Worm (Caenorhabditis elegans) whole organism, L4 larva: ENCODE results near the gene B0457.4.

ENCODE experiments used
- F10B5.3 ChIP-seq: sonication (generic microtip); optimal IDR thresholded peaks from 2 replicates; lab custom pipeline; 2016; ENCODE audit warnings: mild to moderate bottlenecking, missing genetic modification characterization, missing compliant biosample characterization
- F37D6.2 ChIP-seq: sonication (generic microtip); optimal IDR thresholded peaks from 2 replicates; lab custom pipeline; 2016; ENCODE audit warnings: mild to moderate bottlenecking, missing genetic modification characterization, missing compliant biosample characterization
- F44E2.7 ChIP-seq: fragments of 200-800 bp; sonication (Bioruptor generic); IDR thresholded peaks from 2 replicates; pipeline ENCODE4 v2.1.2; 2022; ENCODE audit warnings: missing genetic modification characterization, missing compliant biosample characterization
- Y105C5A.15 ChIP-seq: fragments of 200-800 bp; sonication (Bioruptor generic); IDR thresholded peaks from 2 replicates; pipeline ENCODE4 v1.3.6; 2022; ENCODE audit warnings: missing genetic modification characterization, missing compliant biosample characterization
- Y48G9A.11 ChIP-seq: fragments of 200-800 bp; sonication (Bioruptor generic); IDR thresholded peaks from 2 replicates; pipeline ENCODE4 v1.3.6; 2022; ENCODE audit warnings: missing genetic modification reagents, missing genetic modification characterization, missing compliant biosample characterization
- Y5F2A.4 ChIP-seq: fragments of 200-800 bp; sonication (Bioruptor generic); optimal IDR thresholded peaks from 2 replicates; lab custom pipeline; 2018; ENCODE audit warnings: mild to moderate bottlenecking, missing genetic modification characterization, missing compliant biosample characterization
- aha-1 ChIP-seq: fragments of 150-350 bp; peaks from one replicate; lab custom pipeline; 2014; ENCODE audit warnings: missing biosample characterization, missing genetic modification characterization
- attf-4 ChIP-seq: sonication (generic microtip); optimal IDR thresholded peaks from 3 replicates; lab custom pipeline; 2017; ENCODE audit warnings: missing biosample characterization, missing genetic modification characterization
- ceh-20 ChIP-seq: fragments of 200-800 bp; sonication (Bioruptor generic); IDR thresholded peaks from 2 replicates; pipeline ENCODE4 v1.3.6; 2022; ENCODE audit warnings: missing genetic modification reagents, missing genetic modification characterization, missing compliant biosample characterization
- ceh-32 ChIP-seq: sonication (generic microtip); optimal IDR thresholded peaks from 2 replicates; lab custom pipeline; 2016; ENCODE audit warnings: mild to moderate bottlenecking, missing genetic modification characterization, missing compliant biosample characterization; ENCODE audit not compliant: poor library complexity
- ceh-82 ChIP-seq: sonication (generic microtip); optimal IDR thresholded peaks from 2 replicates; lab custom pipeline; 2017; ENCODE audit warnings: missing biosample characterization, missing genetic modification characterization
- cey-2 ChIP-seq: sonication (generic microtip); optimal IDR thresholded peaks from 3 replicates; lab custom pipeline; 2017; ENCODE audit warnings: missing genetic modification characterization, mild to moderate bottlenecking, missing compliant biosample characterization, antibody characterized with exemption, borderline replicate concordance; ENCODE audit not compliant: insufficient read depth
- daf-19 ChIP-seq: fragments of 200-800 bp; sonication (Bioruptor generic); conservative IDR thresholded peaks from 2 replicates; pipeline ENCODE4 v1.3.6; 2022; ENCODE audit warnings: missing genetic modification characterization, missing compliant biosample characterization
- daf-8 ChIP-seq: fragments of 200-800 bp; sonication (Bioruptor generic); IDR thresholded peaks from 2 replicates; pipeline ENCODE4 v1.3.6; 2022; ENCODE audit warnings: missing genetic modification characterization, missing compliant biosample characterization
- dmd-6 ChIP-seq: fragments of 200-800 bp; sonication (Bioruptor generic); IDR thresholded peaks from 2 replicates; pipeline ENCODE4 v1.3.6; 2022; ENCODE audit warnings: missing genetic modification reagents, missing genetic modification characterization, missing compliant biosample characterization
- dpl-1 ChIP-seq: fragments of 150-350 bp; optimal IDR thresholded peaks from 2 replicates; lab custom pipeline; 2014; ENCODE audit warnings: missing biosample characterization, missing genetic modification reagents, missing genetic modification characterization
- dve-1 ChIP-seq: sonication (generic microtip); optimal IDR thresholded peaks from 2 replicates; lab custom pipeline; 2017; ENCODE audit warnings: antibody characterized with exemption, mild to moderate bottlenecking, missing genetic modification characterization, missing compliant biosample characterization; ENCODE audit not compliant: insufficient read depth
- fos-1 ChIP-seq: fragments of 150-350 bp; optimal IDR thresholded peaks from 2 replicates; lab custom pipeline; 2014; ENCODE audit warnings: missing biosample characterization, missing genetic modification characterization
- hlh-30 ChIP-seq: sonication (generic microtip); optimal IDR thresholded peaks from 2 replicates; lab custom pipeline; 2017; ENCODE audit warnings: antibody characterized with exemption, mild to moderate bottlenecking, missing genetic modification characterization, missing compliant biosample characterization; ENCODE audit not compliant: insufficient read depth
- lin-13 ChIP-seq: fragments of 150-350 bp; optimal IDR thresholded peaks from 2 replicates; lab custom pipeline; 2014; ENCODE audit warnings: missing biosample characterization, missing genetic modification reagents, missing genetic modification characterization
- lin-39 ChIP-seq: fragments of 150-350 bp; optimal IDR thresholded peaks from 2 replicates; lab custom pipeline; 2014; ENCODE audit warnings: missing biosample characterization, missing genetic modification reagents, missing genetic modification characterization
- madf-9 ChIP-seq: fragments of 200-800 bp; sonication (Bioruptor generic); conservative IDR thresholded peaks from 2 replicates; pipeline ENCODE4 v1.3.6; 2022; ENCODE audit warnings: missing genetic modification reagents, missing genetic modification characterization, missing compliant biosample characterization
- nhr-102 ChIP-seq: sonication (generic microtip); optimal IDR thresholded peaks from 2 replicates; lab custom pipeline; 2016; ENCODE audit warnings: mild to moderate bottlenecking, missing genetic modification characterization, moderate library complexity, missing compliant biosample characterization
- nhr-111 ChIP-seq: fragments of 200-800 bp; sonication (Bioruptor generic); optimal IDR thresholded peaks from 2 replicates; lab custom pipeline; 2018; ENCODE audit warnings: mild to moderate bottlenecking, missing genetic modification characterization, missing compliant biosample characterization
- nhr-25 ChIP-seq: sonication (generic microtip); optimal IDR thresholded peaks from 2 replicates; lab custom pipeline; 2017; ENCODE audit warnings: missing genetic modification characterization, mild to moderate bottlenecking, missing compliant biosample characterization, antibody characterized with exemption, moderate library complexity, borderline replicate concordance; ENCODE audit not compliant: insufficient read depth
- nhr-41 ChIP-seq: fragments of 200-800 bp; sonication (Bioruptor generic); IDR thresholded peaks from 2 replicates; pipeline ENCODE4 v1.3.6; 2022; ENCODE audit warnings: missing genetic modification reagents, missing genetic modification characterization, missing compliant biosample characterization
- nhr-48 ChIP-seq: sonication (generic microtip); optimal IDR thresholded peaks from 2 replicates; lab custom pipeline; 2016; ENCODE audit warnings: mild to moderate bottlenecking, missing genetic modification characterization, missing compliant biosample characterization
- nhr-76 ChIP-seq: fragments of 150-350 bp; optimal IDR thresholded peaks from 2 replicates; lab custom pipeline; 2014; ENCODE audit warnings: missing biosample characterization, missing genetic modification characterization
- pqm-1 ChIP-seq: sonication (generic microtip); optimal IDR thresholded peaks from 2 replicates; lab custom pipeline; 2017; ENCODE audit warnings: missing biosample characterization, missing genetic modification characterization
- snpc-4 ChIP-seq: fragments of 150-350 bp; optimal IDR thresholded peaks from 2 replicates; lab custom pipeline; 2014; ENCODE audit warnings: missing biosample characterization, missing genetic modification characterization
- unc-130 ChIP-seq: sonication (generic microtip); optimal IDR thresholded peaks from 2 replicates; lab custom pipeline; 2016; ENCODE audit warnings: missing genetic modification reagents, missing genetic modification characterization, missing compliant biosample characterization
- unc-62 ChIP-seq, 3 experiments: fragments of 150-350 bp in 1 of 3; sonication (generic microtip); optimal IDR thresholded peaks in 2 of 3; peaks in 1 of 3; 1 replicate in 1 of 3; 2 replicates in 2 of 3; lab custom pipeline; 2014 to 2017; ENCODE audit warnings: missing biosample characterization in 3 of 3, missing genetic modification characterization in 3 of 3, missing genetic modification reagents in 3 of 3, missing genotype in 1 of 3
- vab-7 ChIP-seq: fragments of 200-800 bp; sonication (Bioruptor generic); IDR thresholded peaks from 2 replicates; pipeline ENCODE4 v1.3.6; 2022; ENCODE audit warnings: missing genetic modification reagents, missing genetic modification characterization, missing compliant biosample characterization
- zfp-3 ChIP-seq: fragments of 200-800 bp; sonication (Bioruptor generic); conservative IDR thresholded peaks from 2 replicates; pipeline ENCODE4 v1.3.6; 2022; ENCODE audit warnings: missing genetic modification reagents, missing genetic modification characterization, missing compliant biosample characterization
- zip-11 ChIP-seq: fragments of 200-800 bp; sonication (Bioruptor generic); IDR thresholded peaks from 2 replicates; pipeline ENCODE4 v1.3.6; 2022; ENCODE audit warnings: missing genetic modification characterization, missing compliant biosample characterization
- ztf-7 ChIP-seq: fragments of 150-350 bp; optimal IDR thresholded peaks from 2 replicates; lab custom pipeline; 2014; ENCODE audit warnings: missing biosample characterization, missing genetic modification characterization

Gene B0457.4

ce11 chrII:8898582-8899356 is 13.1 kb downstream of the B0457.4 start:
- TF ChIP-seq lin-39 (tag; lab: Kevin White, UChicago) (no peak), dve-1 (no peak), nhr-48 (tag; lab: Kevin White, UChicago) (no peak), daf-19 (GFP tag; lab: Robert Waterston, UW) (no peak), aha-1 (peak; percentile 90), Y5F2A.4 (no peak)

DNA sequence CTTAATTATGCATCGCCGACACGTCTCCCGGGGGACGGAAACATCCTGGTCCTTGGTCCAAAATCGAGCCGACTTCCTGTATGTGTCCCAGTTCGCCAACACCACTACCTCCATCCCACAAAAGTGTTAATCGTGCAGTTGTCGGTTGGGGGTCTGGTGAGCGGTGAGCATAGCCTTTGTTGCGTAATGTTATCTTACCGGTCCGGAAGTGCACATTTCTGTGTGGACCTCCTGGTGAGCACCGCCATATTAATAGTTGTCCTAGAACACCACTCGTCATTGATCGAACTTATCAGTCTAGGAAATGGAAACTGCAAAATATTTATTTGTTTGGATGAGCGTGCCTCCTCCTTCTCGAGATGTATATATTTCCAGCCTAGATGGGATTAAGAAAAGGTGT is 14.6 kb downstream of the B0457.4 start:
- TF ChIP-seq dpl-1 (GFP tag; lab: Kevin White, UChicago) (no peak), zip-11 (no peak), ztf-7 (no peak)

DNA sequence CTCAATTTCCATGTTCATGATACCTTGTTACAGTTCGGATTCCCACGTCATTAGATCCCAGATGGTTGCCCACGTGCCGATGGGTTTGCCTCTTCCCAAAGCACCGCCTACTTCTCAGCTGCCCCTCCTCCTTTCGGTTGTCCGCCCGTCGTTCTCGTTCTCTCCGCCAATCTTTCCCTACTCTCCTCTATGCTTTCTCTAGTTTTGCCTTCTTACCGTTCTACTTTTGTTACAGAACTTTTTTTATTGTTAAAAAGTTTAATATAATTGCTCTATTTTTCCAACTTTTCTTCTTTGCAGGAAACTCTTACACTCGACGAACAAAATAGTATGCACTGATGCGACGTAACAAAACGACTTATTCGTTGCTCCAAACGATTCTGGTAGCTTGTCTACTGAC is 15.3 kb downstream of the B0457.4 start, which contains the start of gene lat-1:
lat-1 (plus strand) TSS at position 301 of the 400 bp plus-strand sequence.
- TF ChIP-seq Y48G9A.11 (GFP tag; lab: Robert Waterston, UW) = no peak
- no peak for TF ChIP-seq unc-130 (GFP tag; lab: Kevin White, UChicago)
- no peak for TF ChIP-seq nhr-76 (tag; lab: Kevin White, UChicago)
- no peak for TF ChIP-seq dmd-6 (GFP tag; lab: Robert Waterston, UW)
- TF ChIP-seq nhr-41 (GFP tag; lab: Robert Waterston, UW) = no peak
- no peak for TF ChIP-seq unc-62 (GFP tag; optimal IDR thresholded peaks at IDR 0.05 in 1 of 2; lab: Kevin White, UChicago)
- TF ChIP-seq unc-62 (tag; optimal IDR thresholded peaks at IDR 0.05; lab: Kevin White, UChicago) = no peak
- no peak for TF ChIP-seq nhr-102 (tag; lab: Kevin White, UChicago)
- TF ChIP-seq dve-1 = no peak
- TF ChIP-seq madf-9 (GFP tag; lab: Robert Waterston, UW) = no peak
- no peak for TF ChIP-seq ztf-7
- TF ChIP-seq F37D6.2 (tag; lab: Kevin White, UChicago) = no peak
- TF ChIP-seq ceh-82 = no peak
- no peak for TF ChIP-seq Y5F2A.4
- no peak for TF ChIP-seq zfp-3 (GFP tag; lab: Robert Waterston, UW)
- no peak for TF ChIP-seq F44E2.7
- TF ChIP-seq Y105C5A.15 (GFP tag; lab: Robert Waterston, UW) = no peak
- no peak for TF ChIP-seq dpl-1 (GFP tag; lab: Kevin White, UChicago)
- TF ChIP-seq hlh-30 (tag; lab: Kevin White, UChicago) = no peak
- TF ChIP-seq cey-2 (tag; lab: Kevin White, UChicago) = no peak
- no peak for TF ChIP-seq nhr-111 (GFP tag; lab: Kevin White, UChicago)

- no peak for TF ChIP-seq vab-7 (GFP tag; lab: Robert Waterston, UW)
- TF ChIP-seq snpc-4 (tag; lab: Kevin White, UChicago) = no peak
- TF ChIP-seq fos-1 = no peak
- no peak for TF ChIP-seq ceh-32 (tag; lab: Kevin White, UChicago)
- TF ChIP-seq lin-13 (GFP tag; lab: Kevin White, UChicago) = no peak
- TF ChIP-seq dve-1 = peak; percentile 36
- no peak for TF ChIP-seq attf-4 (tag; lab: Kevin White, UChicago)
- no peak for TF ChIP-seq nhr-25 (tag; lab: Kevin White, UChicago)
- TF ChIP-seq aha-1 = peak; percentile 75
- no peak for TF ChIP-seq ceh-20 (GFP tag; lab: Robert Waterston, UW)
- no peak for TF ChIP-seq daf-8 (GFP tag; lab: Robert Waterston, UW)
- TF ChIP-seq pqm-1 (tag; lab: Kevin White, UChicago) = peak; percentile 9
- TF ChIP-seq F10B5.3 (tag; lab: Kevin White, UChicago) = no peak
Observed at ce11 chrII:8895895-8896294, 15.9 kb downstream of the B0457.4 start.
